Worm (Caenorhabditis elegans) whole organism, late embryonic: Measurements from ENCODE around the gene T22D1.1.

Experiments used
- C38D4.7 ChIP-seq: fragments of 200-800 bp; sonication (Bioruptor generic); optimal IDR thresholded peaks from 2 replicates; lab custom pipeline; 2018; ENCODE audit warnings: mild to moderate bottlenecking, missing genetic modification characterization, moderate library complexity, missing compliant biosample characterization
- F13H6.1 ChIP-seq: sonication (generic microtip); optimal IDR thresholded peaks from 2 replicates; lab custom pipeline; 2016; ENCODE audit warnings: missing genetic modification characterization, missing compliant biosample characterization
- Y22D7AL.16 ChIP-seq: sonication (generic microtip); optimal IDR thresholded peaks from 2 replicates; lab custom pipeline; 2016; ENCODE audit warnings: missing genetic modification characterization, missing compliant biosample characterization
- ama-1 ChIP-seq: fragments of 150-350 bp; optimal IDR thresholded peaks from 2 replicates; lab custom pipeline; 2014
- ceh-14 ChIP-seq: sonication (generic microtip); optimal IDR thresholded peaks from 2 replicates; lab custom pipeline; 2016; ENCODE audit warnings: missing genotype, missing genetic modification characterization, missing compliant biosample characterization
- ceh-18 ChIP-seq: sonication (generic microtip); optimal IDR thresholded peaks from 2 replicates; lab custom pipeline; 2016; ENCODE audit warnings: missing genetic modification characterization, missing compliant biosample characterization
- ceh-19 ChIP-seq: fragments of 200-800 bp; sonication (Bioruptor generic); optimal IDR thresholded peaks from 2 replicates; lab custom pipeline; 2018; ENCODE audit warnings: mild to moderate bottlenecking, missing genetic modification characterization, missing compliant biosample characterization
- ceh-31 ChIP-seq: sonication (generic microtip); optimal IDR thresholded peaks from 2 replicates; lab custom pipeline; 2016; ENCODE audit warnings: missing genetic modification characterization, missing compliant biosample characterization
- ceh-9 ChIP-seq: sonication (generic microtip); optimal IDR thresholded peaks from 2 replicates; lab custom pipeline; 2016; ENCODE audit warnings: mild to moderate bottlenecking, missing genetic modification characterization, inconsistent platforms, missing compliant biosample characterization
- dmd-4 ChIP-seq: sonication (generic microtip); optimal IDR thresholded peaks from 2 replicates; lab custom pipeline; 2016; ENCODE audit warnings: borderline replicate concordance, missing genetic modification characterization, missing compliant biosample characterization
- elt-2 ChIP-seq: sonication (generic microtip); optimal IDR thresholded peaks from 2 replicates; lab custom pipeline; 2016; ENCODE audit warnings: missing genetic modification reagents, missing genetic modification characterization, missing compliant biosample characterization
- elt-4 ChIP-seq: sonication (generic microtip); optimal IDR thresholded peaks from 2 replicates; lab custom pipeline; 2016; ENCODE audit warnings: missing genetic modification characterization, missing compliant biosample characterization
- ets-4 ChIP-seq: sonication (generic microtip); optimal IDR thresholded peaks from 2 replicates; lab custom pipeline; 2016; ENCODE audit warnings: missing genetic modification characterization, missing compliant biosample characterization
- hlh-13 ChIP-seq: fragments of 200-800 bp; sonication (Bioruptor generic); optimal IDR thresholded peaks from 2 replicates; lab custom pipeline; 2018; ENCODE audit warnings: mild to moderate bottlenecking, missing genetic modification characterization, missing compliant biosample characterization
- hlh-30 ChIP-seq: sonication (generic microtip); optimal IDR thresholded peaks from 2 replicates; lab custom pipeline; 2017; ENCODE audit warnings: antibody characterized with exemption, missing genetic modification characterization, missing compliant biosample characterization; ENCODE audit not compliant: insufficient read depth
- hlh-6 ChIP-seq: sonication (generic microtip); optimal IDR thresholded peaks from 2 replicates; lab custom pipeline; 2016; ENCODE audit warnings: missing genotype, missing genetic modification characterization, missing compliant biosample characterization
- hlh-8 ChIP-seq: sonication (generic microtip); optimal IDR thresholded peaks from 2 replicates; lab custom pipeline; 2016; ENCODE audit warnings: missing genotype, missing genetic modification characterization, missing compliant biosample characterization
- lin-11 ChIP-seq: fragments of 200-800 bp; sonication (Bioruptor generic); optimal IDR thresholded peaks from 2 replicates; lab custom pipeline; 2018; ENCODE audit warnings: mild to moderate bottlenecking, missing genetic modification characterization, missing compliant biosample characterization
- nfya-1 ChIP-seq: sonication (generic microtip); optimal IDR thresholded peaks from 2 replicates; lab custom pipeline; 2017; ENCODE audit warnings: missing genetic modification characterization, mild to moderate bottlenecking, missing compliant biosample characterization, antibody characterized with exemption, moderate library complexity
- nhr-11 ChIP-seq: fragments of 150-350 bp; optimal IDR thresholded peaks from 2 replicates; lab custom pipeline; 2014; ENCODE audit warnings: missing biosample characterization, missing genetic modification characterization
- nhr-232 ChIP-seq: sonication (generic microtip); optimal IDR thresholded peaks from 2 replicates; lab custom pipeline; 2016; ENCODE audit warnings: missing genetic modification characterization, missing compliant biosample characterization
- npax-4 ChIP-seq: sonication (generic microtip); optimal IDR thresholded peaks from 2 replicates; lab custom pipeline; 2016; ENCODE audit warnings: missing genetic modification characterization, missing compliant biosample characterization
- pha-2 ChIP-seq: sonication (generic microtip); optimal IDR thresholded peaks from 2 replicates; lab custom pipeline; 2017; ENCODE audit warnings: mild to moderate bottlenecking, missing genetic modification characterization, missing compliant biosample characterization
- pha-4 ChIP-seq: fragments of 150-350 bp; optimal IDR thresholded peaks from 2 replicates; lab custom pipeline; 2018; ENCODE audit warnings: missing biosample characterization, missing genetic modification reagents, missing genetic modification characterization
- sdc-2 ChIP-seq: sonication (generic microtip); optimal IDR thresholded peaks from 2 replicates; lab custom pipeline; 2016; ENCODE audit warnings: missing genotype, missing genetic modification characterization, missing compliant biosample characterization
- sox-2 ChIP-seq: fragments of 200-800 bp; sonication (Bioruptor generic); IDR thresholded peaks from 2 replicates; pipeline ENCODE4 v1.3.6; 2022; ENCODE audit warnings: missing genetic modification reagents, missing genetic modification characterization, missing compliant biosample characterization
- sox-4 ChIP-seq: sonication (generic microtip); optimal IDR thresholded peaks from 2 replicates; lab custom pipeline; 2017; ENCODE audit warnings: mild to moderate bottlenecking, missing genetic modification characterization, inconsistent platforms, missing compliant biosample characterization
- tbx-2 ChIP-seq: sonication (generic microtip); optimal IDR thresholded peaks from 2 replicates; lab custom pipeline; 2016; ENCODE audit warnings: missing genetic modification characterization, missing compliant biosample characterization
- ttx-3 ChIP-seq: sonication (generic microtip); optimal IDR thresholded peaks from 2 replicates; lab custom pipeline; 2016; ENCODE audit warnings: missing genetic modification reagents, missing genetic modification characterization, missing compliant biosample characterization
- unc-3 ChIP-seq, 2 experiments: fragments of 200-800 bp in 1 of 2; sonication (Bioruptor generic) in 1 of 2; sonication (generic microtip) in 1 of 2; conservative IDR thresholded peaks in 1 of 2; optimal IDR thresholded peaks in 1 of 2; 2 replicates each; pipeline versions ENCODE4 v1.3.6 to Lab custom; 2016 to 2022; ENCODE audit warnings: missing compliant biosample characterization in 2 of 2, missing genetic modification characterization in 2 of 2, missing genetic modification reagents in 1 of 2

Gene T22D1.1

ce11 chrIV:6923070-6923469 lies at the start of gene T22D1.1:
Gene T22D1.1, plus strand, starts transcription at chrIV:6923370.
- no peak for TF ChIP-seq dmd-4 (tag; lab: Kevin White, UChicago)
- TF ChIP-seq ama-1 (lab: Kevin White, UChicago), result no peak
- TF ChIP-seq tbx-2 (tag; lab: Kevin White, UChicago), result no peak
- no peak for TF ChIP-seq pha-2 (tag; lab: Kevin White, UChicago)
- TF ChIP-seq ceh-18 (tag; lab: Kevin White, UChicago), result no peak
- TF ChIP-seq hlh-6 (tag; lab: Kevin White, UChicago), result no peak
- TF ChIP-seq ceh-9 (tag; lab: Kevin White, UChicago), result no peak
- TF ChIP-seq, all 69 proteins: peak for 0

DNA sequence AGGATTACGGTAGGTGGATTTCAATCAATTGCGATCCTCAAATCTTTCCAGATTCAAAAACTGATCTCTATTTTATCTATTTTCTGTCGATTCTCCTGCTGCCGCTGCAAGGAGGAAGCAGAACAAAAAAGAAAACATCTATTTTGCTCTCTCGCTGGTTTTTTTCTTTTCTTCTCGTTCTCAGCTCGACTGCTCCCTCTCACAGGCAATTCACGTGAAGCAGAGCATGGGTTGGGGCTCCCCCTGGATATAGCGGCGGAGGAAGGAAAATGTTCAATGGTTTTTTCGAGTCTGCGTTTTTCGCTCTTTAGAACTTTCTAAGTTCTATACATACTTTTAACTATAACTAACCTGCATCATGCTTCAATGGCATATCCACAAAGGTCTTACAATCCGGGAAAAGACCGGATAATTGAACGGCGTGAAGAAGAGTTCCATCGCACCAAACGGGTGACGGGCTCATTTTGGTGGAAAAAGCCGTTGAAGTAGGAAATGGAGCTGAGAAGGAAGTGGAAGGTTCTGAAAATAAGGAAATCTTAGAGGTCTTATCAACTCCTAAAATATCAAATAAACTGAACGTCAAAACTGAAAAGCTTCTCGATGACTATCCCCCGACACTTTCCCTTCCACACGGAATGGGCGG lies 44.1 kb upstream of the T22D1.1 start:
- peak; percentile 64 for TF ChIP-seq ceh-18 (tag; lab: Kevin White, UChicago)
- TF ChIP-seq dmd-4 (tag; lab: Kevin White, UChicago), result no peak
- TF ChIP-seq, all 69 proteins: peak for 1

ce11 chrIV:6879666-6880210 lies 43.4 kb upstream of the T22D1.1 start:
- TF ChIP-seq nfya-1 (tag; lab: Kevin White, UChicago) (no peak), ceh-14 (tag; lab: Kevin White, UChicago) (no peak), ceh-31 (tag; lab: Kevin White, UChicago) (no peak), pha-4 (tag; lab: Kevin White, UChicago) (no peak), lin-11 (tag; lab: Kevin White, UChicago) (no peak), hlh-6 (tag; lab: Kevin White, UChicago) (no peak), nhr-232 (tag; lab: Kevin White, UChicago) (no peak), ama-1 (lab: Kevin White, UChicago) (no peak), elt-4 (tag; lab: Kevin White, UChicago) (no peak), ttx-3 (tag; lab: Kevin White, UChicago) (no peak), C38D4.7 (GFP tag; lab: Kevin White, UChicago) (no peak), hlh-13 (no peak)

ce11 chrIV:6880415-6880814 lies 42.8 kb upstream of the T22D1.1 start:
- no peak for TF ChIP-seq pha-4 (tag; lab: Kevin White, UChicago)
- no peak for TF ChIP-seq sox-2 (GFP tag; lab: Robert Waterston, UW)
- no peak for TF ChIP-seq Y22D7AL.16
- no peak for TF ChIP-seq npax-4 (tag; lab: Kevin White, UChicago)
- no peak for TF ChIP-seq ttx-3 (tag; lab: Kevin White, UChicago)
- no peak for TF ChIP-seq unc-3 (GFP tag; conservative IDR thresholded peaks at IDR 0.05; lab: Robert Waterston, UW)
- no peak for TF ChIP-seq unc-3 (tag; optimal IDR thresholded peaks at IDR 0.05; lab: Kevin White, UChicago)
- TF ChIP-seq nfya-1 (tag; lab: Kevin White, UChicago), result no peak
- peak; percentile 13 for TF ChIP-seq elt-2

DNA sequence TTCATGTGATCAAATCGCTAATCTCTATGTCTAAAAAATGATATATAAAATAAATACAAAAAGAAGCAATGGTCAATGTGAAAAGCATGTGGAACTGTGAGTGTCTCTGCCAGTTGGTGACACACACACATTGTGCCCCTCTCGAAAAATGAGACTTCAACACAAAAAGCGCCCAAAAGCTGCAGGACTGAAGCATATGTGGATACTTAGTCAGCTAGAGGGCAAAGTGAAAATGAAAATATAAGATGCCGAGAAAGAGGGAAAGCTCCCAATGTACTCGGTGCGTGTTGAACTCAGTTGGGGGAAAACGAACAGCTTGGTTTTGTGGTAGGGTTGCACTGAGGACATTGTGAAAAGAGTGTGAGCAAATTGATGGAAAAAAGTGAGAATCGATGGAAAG lies 42.0 kb upstream of the T22D1.1 start:
- TF ChIP-seq ceh-31 (tag; lab: Kevin White, UChicago) (peak; percentile 41), nhr-11 (no peak), ceh-18 (tag; lab: Kevin White, UChicago) (peak; percentile 58), ama-1 (lab: Kevin White, UChicago) (no peak), tbx-2 (tag; lab: Kevin White, UChicago) (peak; percentile 10)

- TF ChIP-seq hlh-8 (tag; lab: Kevin White, UChicago) (no peak), hlh-30 (tag; lab: Kevin White, UChicago) (no peak), sdc-2 (tag; lab: Kevin White, UChicago) (no peak), F13H6.1 (tag; lab: Kevin White, UChicago) (no peak), ceh-19 (GFP tag; lab: Kevin White, UChicago) (no peak), ets-4 (tag; lab: Kevin White, UChicago) (no peak), sox-4 (no peak)
Observed at ce11 chrIV:6883342-6883741, 39.8 kb upstream of the T22D1.1 start, which contains the start of gene tre-2. Gene tre-2, minus strand, starts transcription at chrIV:6883442.
